Worm (Caenorhabditis elegans): ENCODE results near the gene mccc-2.

Gene mccc-2

DNA sequence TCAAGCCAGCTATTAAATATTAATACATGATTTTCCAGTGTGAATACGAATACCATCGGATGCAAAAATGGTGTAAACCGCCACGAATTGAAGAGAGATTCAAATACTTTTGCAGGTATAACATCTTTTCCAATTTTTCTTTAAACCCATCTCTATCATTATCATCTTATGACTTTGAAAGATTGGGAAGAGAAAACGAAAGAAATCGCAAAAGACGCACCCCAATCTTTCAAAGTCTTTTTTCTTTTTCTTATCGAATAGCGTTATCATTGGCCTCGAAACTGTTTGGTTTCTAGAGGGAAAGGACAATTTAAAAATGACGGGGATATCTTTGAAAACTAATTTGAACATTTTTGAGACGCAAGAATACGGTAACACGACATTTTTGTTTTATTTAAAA, 16.5 kb upstream of the mccc-2 start:
- TF ChIP-seq tbx-2 (tag; optimal IDR thresholded peaks at IDR 0.05) (no peak), mdl-1 (tag; optimal IDR thresholded peaks at IDR 0.05) (no peak), pqm-1 (tag; optimal IDR thresholded peaks at IDR 0.05) (no peak), blmp-1 (tag; optimal IDR thresholded peaks at IDR 0.05) (peak; percentile 51), unc-130 (tag; optimal IDR thresholded peaks at IDR 0.05) (no peak), nhr-85 (tag) (peak; percentile 55), ztf-4 (tag; optimal IDR thresholded peaks at IDR 0.05) (no peak), lin-14 (GFP tag; optimal IDR thresholded peaks at IDR 0.05) (peak; percentile 6), ets-5 (GFP tag; IDR thresholded peaks at IDR 0.05) (no peak), ceh-82 (tag; optimal IDR thresholded peaks at IDR 0.05) (no peak), elt-3 (tag; optimal IDR thresholded peaks at IDR 0.05) (peak in 1 of 6 experiments; percentile 61), nhr-11 (tag; optimal IDR thresholded peaks at IDR 0.05) (no peak), fos-1 (tag; optimal IDR thresholded peaks at IDR 0.05) (no peak)

DNA sequence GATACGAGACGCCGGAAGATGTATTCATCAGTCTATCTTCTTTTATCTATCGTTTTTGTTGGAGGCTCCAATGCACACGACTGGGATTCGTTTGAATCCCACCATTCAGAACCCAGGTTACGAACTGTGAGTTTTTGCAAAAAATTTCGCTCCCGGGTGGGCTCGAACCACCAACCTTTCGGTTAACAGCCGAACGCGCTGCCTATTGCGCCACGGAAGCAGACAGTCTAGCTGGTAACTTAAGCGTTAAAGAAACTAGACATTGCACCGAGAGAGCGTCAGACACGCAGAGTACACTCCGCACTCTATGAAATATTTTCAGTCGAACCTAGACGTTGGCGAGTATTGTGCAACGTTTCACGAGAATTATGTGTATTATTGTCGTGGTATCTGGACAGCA, 14.9 kb upstream of the mccc-2 start:
- TF ChIP-seq nhr-19 (GFP tag; conservative IDR thresholded peaks at IDR 0.05) = peak; percentile 66
- peak; percentile 17 for TF ChIP-seq zip-4 (GFP tag; optimal IDR thresholded peaks at IDR 0.05)
- TF ChIP-seq snpc-4 (tag; optimal IDR thresholded peaks at IDR 0.05) = peak; percentile 29
- peak; percentile 26 for TF ChIP-seq jun-1 (tag; optimal IDR thresholded peaks at IDR 0.05)
- peak; percentile 48 for TF ChIP-seq nhr-20 (tag; optimal IDR thresholded peaks at IDR 0.05)
- TF ChIP-seq dpl-1 (GFP tag; optimal IDR thresholded peaks at IDR 0.05) = peak; percentile 4 to 40 (median 30)
- TF ChIP-seq elt-2 (tag; optimal IDR thresholded peaks at IDR 0.05) = no peak
- peak; percentile 31 to 50 for TF ChIP-seq efl-1 (optimal IDR thresholded peaks at IDR 0.05)
- peak; percentile 12 to 94 for TF ChIP-seq efl-1 (GFP tag; optimal IDR thresholded peaks at IDR 0.05 in 1 of 2)
- TF ChIP-seq fkh-4 (tag; optimal IDR thresholded peaks at IDR 0.05; ENCODE audit: borderline replicate concordance) = no peak
- TF ChIP-seq lin-14 (GFP tag; optimal IDR thresholded peaks at IDR 0.05) = peak; percentile 9
- TF ChIP-seq F16B12.6 (tag; optimal IDR thresholded peaks at IDR 0.05) = peak; percentile 6
- TF ChIP-seq grh-1 (GFP tag; IDR thresholded peaks at IDR 0.05) = peak; percentile 43; the same call in 1 of the 2 replicates
- TF ChIP-seq nhr-77 (tag; optimal IDR thresholded peaks at IDR 0.05) = peak; percentile 8
- no peak for TF ChIP-seq C16A3.4 (tag; optimal IDR thresholded peaks at IDR 0.05)
- TF ChIP-seq nhr-90 (tag; optimal IDR thresholded peaks at IDR 0.05; ENCODE audit: poor library complexity) = peak; percentile 66
- TF ChIP-seq nhr-71 (tag; optimal IDR thresholded peaks at IDR 0.05) = no peak
- peak in 1 of 3 experiments; percentile 39 for TF ChIP-seq ceh-82 (tag; optimal IDR thresholded peaks at IDR 0.05)
- TF ChIP-seq xbp-1 (tag; optimal IDR thresholded peaks at IDR 0.05) = peak; percentile 18
- TF ChIP-seq elt-3 (tag; optimal IDR thresholded peaks at IDR 0.05) = no peak
- peak; percentile 62 for TF ChIP-seq rnt-1 (tag; optimal IDR thresholded peaks at IDR 0.05)
- no peak for TF ChIP-seq pax-3 (tag; optimal IDR thresholded peaks at IDR 0.05)
- TF ChIP-seq snu-23 (GFP tag; optimal IDR thresholded peaks at IDR 0.05) = peak; percentile 62
- peak in 1 of 2 experiments; percentile 76 for TF ChIP-seq lin-35 (GFP tag; optimal IDR thresholded peaks at IDR 0.05)
- no peak for TF ChIP-seq ceh-90 (tag; optimal IDR thresholded peaks at IDR 0.05)
- no peak for TF ChIP-seq nhr-84 (tag; optimal IDR thresholded peaks at IDR 0.05)

DNA sequence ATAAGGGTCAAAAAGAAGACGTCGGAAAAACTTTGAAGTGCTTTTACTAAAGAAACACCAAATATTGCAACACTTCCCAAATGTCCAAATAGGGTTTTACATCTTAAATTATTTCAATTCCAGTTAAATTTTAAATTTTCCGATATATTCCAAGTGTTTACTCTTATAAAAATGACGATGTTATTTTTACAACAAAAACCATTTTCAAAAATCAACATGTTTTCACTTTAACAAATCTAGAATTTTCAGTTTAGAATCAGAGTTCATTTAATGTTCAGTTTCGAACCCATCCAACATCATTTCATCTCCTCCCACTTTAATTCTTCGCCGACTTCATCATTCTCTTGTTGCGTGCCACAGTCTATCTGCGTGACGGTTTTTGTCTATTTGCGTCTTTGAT, 14.5 kb upstream of the mccc-2 start, which contains the start of gene dos-1:
Gene dos-1, plus strand, starts transcription at position 301 of the 400 bp plus-strand sequence.
- TF ChIP-seq nhr-28 (tag; optimal IDR thresholded peaks at IDR 0.05) = no peak
- TF ChIP-seq nhr-77 (tag; optimal IDR thresholded peaks at IDR 0.05) = no peak

DNA sequence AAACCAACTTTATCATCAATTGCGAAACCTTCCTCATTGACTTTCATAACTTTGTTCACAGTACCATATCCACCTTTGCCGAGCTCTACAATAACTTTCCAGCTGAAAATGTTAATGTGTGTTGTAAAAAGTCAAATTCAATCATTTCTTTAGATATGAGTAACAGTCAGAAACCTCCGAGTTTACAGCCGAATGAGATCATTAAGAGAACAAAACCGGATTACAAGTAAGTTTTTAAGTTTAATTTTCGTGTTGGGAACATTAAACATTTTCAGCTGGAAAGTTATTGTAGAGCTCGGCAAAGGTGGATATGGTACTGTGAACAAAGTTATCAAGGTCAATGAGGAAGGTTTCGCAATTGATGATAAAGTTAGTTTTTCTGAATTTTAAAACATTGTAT, 12.0 kb upstream of the mccc-2 start, which contains the start of gene ZK507.1:
Gene ZK507.1, minus strand, starts transcription at position 101 of the 400 bp plus-strand sequence.
- TF ChIP-seq nhr-237 (tag; optimal IDR thresholded peaks at IDR 0.05) (no peak), nhr-20 (tag; optimal IDR thresholded peaks at IDR 0.05) (no peak), pqm-1 (tag; optimal IDR thresholded peaks at IDR 0.05) (no peak), elt-3 (tag; optimal IDR thresholded peaks at IDR 0.05) (no peak), ceh-90 (tag; optimal IDR thresholded peaks at IDR 0.05) (no peak), dpl-1 (GFP tag; optimal IDR thresholded peaks at IDR 0.05) (no peak), ama-1 (optimal IDR thresholded peaks at IDR 0.05) (no peak), hlh-17 (GFP tag; optimal IDR thresholded peaks at IDR 0.05; ENCODE audit: borderline replicate concordance) (no peak), nhr-11 (tag; optimal IDR thresholded peaks at IDR 0.05) (no peak), tbx-2 (tag; optimal IDR thresholded peaks at IDR 0.05) (no peak), sup-37 (GFP tag; optimal IDR thresholded peaks at IDR 0.05) (no peak), unc-130 (tag; optimal IDR thresholded peaks at IDR 0.05) (no peak), mep-1 (tag; optimal IDR thresholded peaks at IDR 0.05) (no peak)
